Worm (Caenorhabditis elegans) whole organism, midembryonic: Measurements from ENCODE around the gene sdz-5.

Experiments
- T22C8.4 ChIP-seq: fragments of 200-800 bp; sonication (Bioruptor generic); IDR thresholded peaks from 2 replicates; pipeline ENCODE4 v1.3.6; 2022; ENCODE audit warnings: missing genetic modification characterization, missing compliant biosample characterization
- cog-1 ChIP-seq: sonication (generic microtip); optimal IDR thresholded peaks from 2 replicates; lab custom pipeline; 2016; ENCODE audit warnings: missing genetic modification characterization, missing compliant biosample characterization
- flt-1 ChIP-seq: fragments of 200-800 bp; sonication (Bioruptor generic); IDR thresholded peaks from 2 replicates; pipeline ENCODE4 v1.3.6; 2022; ENCODE audit warnings: missing genetic modification characterization, missing compliant biosample characterization
- klf-2 ChIP-seq: fragments of 200-800 bp; sonication (Bioruptor generic); conservative IDR thresholded peaks from 2 replicates; pipeline ENCODE4 v1.3.6; 2022; ENCODE audit warnings: missing genetic modification reagents, missing genetic modification characterization, missing compliant biosample characterization
- med-1 ChIP-seq: sonication (generic microtip); optimal IDR thresholded peaks from 2 replicates; lab custom pipeline; 2017; ENCODE audit warnings: missing genetic modification characterization, mild to moderate bottlenecking, missing compliant biosample characterization, antibody characterized with exemption, missing genetic modification reagents; ENCODE audit not compliant: insufficient read depth
- ref-1 ChIP-seq: fragments of 200-800 bp; sonication (Bioruptor generic); conservative IDR thresholded peaks from 2 replicates; pipeline ENCODE4 v1.3.6; 2022; ENCODE audit warnings: missing genetic modification reagents, missing genetic modification characterization, missing compliant biosample characterization
- tab-1 ChIP-seq: fragments of 200-800 bp; sonication (Bioruptor generic); IDR thresholded peaks from 2 replicates; pipeline ENCODE4 v1.3.6; 2022; ENCODE audit warnings: missing genetic modification characterization, missing compliant biosample characterization
- ztf-23 ChIP-seq: fragments of 200-800 bp; sonication (Bioruptor generic); IDR thresholded peaks from 2 replicates; pipeline ENCODE4 v1.3.6; 2022; ENCODE audit warnings: missing genetic modification reagents, missing genetic modification characterization, missing compliant biosample characterization
- ztf-29 ChIP-seq: fragments of 200-800 bp; sonication (Bioruptor generic); IDR thresholded peaks from 2 replicates; pipeline ENCODE4 v1.3.6; 2022; ENCODE audit warnings: missing genetic modification reagents, missing genetic modification characterization, missing compliant biosample characterization

The sdz-5 gene

ce11 chrII:3043358-3043757, 34.9 kb downstream of the sdz-5 start, which contains the start of gene B0454.8:
Gene B0454.8, minus strand, starts transcription at chrII:3043458.
- TF ChIP-seq flt-1 (GFP tag; lab: Robert Waterston, UW) (no peak), tab-1 (GFP tag; lab: Robert Waterston, UW) (no peak), cog-1 (tag; lab: Kevin White, UChicago) (no peak), ref-1 (GFP tag; lab: Robert Waterston, UW) (no peak), ztf-29 (no peak), med-1 (GFP tag; lab: Kevin White, UChicago) (no peak), T22C8.4 (GFP tag; lab: Robert Waterston, UW) (no peak), ztf-23 (no peak), klf-2 (GFP tag; lab: Robert Waterston, UW) (no peak)

- TF ChIP-seq ref-1 (GFP tag; lab: Robert Waterston, UW): no peak
- no peak for TF ChIP-seq ztf-29
- TF ChIP-seq cog-1 (tag; lab: Kevin White, UChicago): no peak
- no peak for TF ChIP-seq klf-2 (GFP tag; lab: Robert Waterston, UW)
- no peak for TF ChIP-seq T22C8.4 (GFP tag; lab: Robert Waterston, UW)
- TF ChIP-seq tab-1 (GFP tag; lab: Robert Waterston, UW): no peak
- TF ChIP-seq med-1 (GFP tag; lab: Kevin White, UChicago): no peak
- no peak for TF ChIP-seq ztf-23
- TF ChIP-seq flt-1 (GFP tag; lab: Robert Waterston, UW): no peak
Measured at ce11 chrII:3044023-3044422, 35.5 kb downstream of the sdz-5 start, which contains the start of gene sri-29. Gene sri-29, plus strand, starts transcription at chrII:3044323.

ce11 chrII:3045422-3045821, 36.9 kb downstream of the sdz-5 start:
- TF ChIP-seq klf-2 (GFP tag; lab: Robert Waterston, UW) (no peak), cog-1 (tag; lab: Kevin White, UChicago) (no peak), med-1 (GFP tag; lab: Kevin White, UChicago) (no peak), ztf-23 (no peak), flt-1 (GFP tag; lab: Robert Waterston, UW) (no peak), ztf-29 (no peak), T22C8.4 (GFP tag; lab: Robert Waterston, UW) (no peak), tab-1 (GFP tag; lab: Robert Waterston, UW) (no peak), ref-1 (GFP tag; lab: Robert Waterston, UW) (no peak)

ce11 chrII:3045875-3046274, 37.4 kb downstream of the sdz-5 start, which contains the start of gene sri-30:
Gene sri-30, plus strand, starts transcription at chrII:3046175.
- no peak for TF ChIP-seq ztf-23
- no peak for TF ChIP-seq tab-1 (GFP tag; lab: Robert Waterston, UW)
- no peak for TF ChIP-seq flt-1 (GFP tag; lab: Robert Waterston, UW)
- TF ChIP-seq cog-1 (tag; lab: Kevin White, UChicago): no peak
- TF ChIP-seq klf-2 (GFP tag; lab: Robert Waterston, UW): no peak
- TF ChIP-seq ztf-29: no peak
- TF ChIP-seq ref-1 (GFP tag; lab: Robert Waterston, UW): no peak
- TF ChIP-seq T22C8.4 (GFP tag; lab: Robert Waterston, UW): no peak
- no peak for TF ChIP-seq med-1 (GFP tag; lab: Kevin White, UChicago)

- TF ChIP-seq ztf-23: no peak
- no peak for TF ChIP-seq med-1 (GFP tag; lab: Kevin White, UChicago)
- no peak for TF ChIP-seq tab-1 (GFP tag; lab: Robert Waterston, UW)
- no peak for TF ChIP-seq flt-1 (GFP tag; lab: Robert Waterston, UW)
- TF ChIP-seq ztf-29: no peak
- TF ChIP-seq cog-1 (tag; lab: Kevin White, UChicago): no peak
- TF ChIP-seq klf-2 (GFP tag; lab: Robert Waterston, UW): no peak
- TF ChIP-seq ref-1 (GFP tag; lab: Robert Waterston, UW): no peak
- no peak for TF ChIP-seq T22C8.4 (GFP tag; lab: Robert Waterston, UW)
Measured at ce11 chrII:3048378-3048777, 39.9 kb downstream of the sdz-5 start, which contains the start of gene sri-28. Gene sri-28, plus strand, starts transcription at chrII:3048678.

ce11 chrII:3048989-3049388, 40.5 kb downstream of the sdz-5 start:
- TF ChIP-seq flt-1 (GFP tag; lab: Robert Waterston, UW) (no peak), ref-1 (GFP tag; lab: Robert Waterston, UW) (no peak)

ce11 chrII:3050703-3051102, 42.2 kb downstream of the sdz-5 start, which contains the start of gene sri-31:
Gene sri-31, plus strand, starts transcription at chrII:3051003.
- TF ChIP-seq tab-1 (GFP tag; lab: Robert Waterston, UW): no peak
- no peak for TF ChIP-seq cog-1 (tag; lab: Kevin White, UChicago)
- TF ChIP-seq med-1 (GFP tag; lab: Kevin White, UChicago): no peak
- TF ChIP-seq flt-1 (GFP tag; lab: Robert Waterston, UW): no peak
- no peak for TF ChIP-seq ztf-29
- no peak for TF ChIP-seq ref-1 (GFP tag; lab: Robert Waterston, UW)
- TF ChIP-seq T22C8.4 (GFP tag; lab: Robert Waterston, UW): no peak
- TF ChIP-seq ztf-23: no peak
- no peak for TF ChIP-seq klf-2 (GFP tag; lab: Robert Waterston, UW)

- TF ChIP-seq T22C8.4 (GFP tag; lab: Robert Waterston, UW): no peak
- no peak for TF ChIP-seq tab-1 (GFP tag; lab: Robert Waterston, UW)
- no peak for TF ChIP-seq klf-2 (GFP tag; lab: Robert Waterston, UW)
- TF ChIP-seq flt-1 (GFP tag; lab: Robert Waterston, UW): no peak
Measured at ce11 chrII:3051332-3051731, 42.8 kb downstream of the sdz-5 start.

ce11 chrII:3052843-3053242, 44.3 kb downstream of the sdz-5 start:
- TF ChIP-seq cog-1 (tag; lab: Kevin White, UChicago): no peak
- no peak for TF ChIP-seq tab-1 (GFP tag; lab: Robert Waterston, UW)
- no peak for TF ChIP-seq klf-2 (GFP tag; lab: Robert Waterston, UW)
- no peak for TF ChIP-seq ztf-29
- TF ChIP-seq flt-1 (GFP tag; lab: Robert Waterston, UW): no peak
- no peak for TF ChIP-seq ref-1 (GFP tag; lab: Robert Waterston, UW)

ce11 chrII:3053689-3054088, 45.2 kb downstream of the sdz-5 start:
- no peak for TF ChIP-seq med-1 (GFP tag; lab: Kevin White, UChicago)
- TF ChIP-seq tab-1 (GFP tag; lab: Robert Waterston, UW): no peak
- TF ChIP-seq ztf-29: no peak
